Fruit fly (Drosophila melanogaster): ENCODE results near the gene CG8188.
A peak's percentile ranks its signal among the peaks of the same experiment; 100 is the strongest.

DNA sequence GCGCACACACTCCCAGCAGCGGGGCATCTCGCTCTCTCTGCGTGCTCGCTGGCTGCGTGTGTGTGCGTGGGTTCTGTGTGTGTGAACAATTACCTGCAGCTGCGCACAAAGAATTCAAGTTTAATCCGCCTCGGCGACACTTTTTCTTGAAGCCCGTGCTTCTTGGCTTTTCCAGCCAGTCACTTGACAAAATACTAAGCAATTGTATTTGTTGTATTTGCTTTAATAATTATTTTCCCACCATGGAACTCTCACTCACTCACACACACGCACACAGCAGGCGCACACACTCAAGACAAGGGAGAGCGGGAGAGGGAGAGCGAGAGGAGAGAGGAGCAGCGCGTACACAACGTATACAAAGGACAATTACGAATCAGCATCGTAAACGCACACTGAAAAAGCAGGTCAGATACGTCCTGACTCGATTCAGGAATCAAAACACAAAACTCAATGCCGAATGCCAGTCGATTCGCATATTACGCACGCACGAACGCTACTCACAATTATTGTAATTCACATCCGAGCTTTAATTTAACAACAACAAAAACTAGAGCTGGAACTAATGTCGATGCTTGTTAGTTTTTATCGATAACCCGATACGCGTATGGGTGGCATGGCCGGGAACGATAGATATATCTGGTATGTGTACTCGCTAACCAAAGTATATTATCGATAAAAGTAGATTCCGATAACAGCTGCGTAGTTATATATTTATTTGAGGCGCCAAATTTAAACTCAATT, 50.7 kb downstream of the CG8188 start, which contains the start of gene RhoGAPp190:
- TF ChIP-seq CG17806 (tag; optimal IDR thresholded peaks at IDR 0.05) = no peak
- 0 out of 3 replicates have a peak, but pooled peaks have one; percentile 35 for TF ChIP-seq fd96Ca (GFP tag; IDR thresholded peaks at IDR 0.05)
- TF ChIP-seq Pif1B (GFP tag; optimal IDR thresholded peaks at IDR 0.05) = no peak
- TF ChIP-seq Ets98B (GFP tag; IDR thresholded peaks at IDR 0.05) = no peak
- TF ChIP-seq EcR (GFP tag; optimal IDR thresholded peaks at IDR 0.05) = no peak
